Worm (Caenorhabditis elegans): ENCODE data around the gene lat-2.

DNA sequence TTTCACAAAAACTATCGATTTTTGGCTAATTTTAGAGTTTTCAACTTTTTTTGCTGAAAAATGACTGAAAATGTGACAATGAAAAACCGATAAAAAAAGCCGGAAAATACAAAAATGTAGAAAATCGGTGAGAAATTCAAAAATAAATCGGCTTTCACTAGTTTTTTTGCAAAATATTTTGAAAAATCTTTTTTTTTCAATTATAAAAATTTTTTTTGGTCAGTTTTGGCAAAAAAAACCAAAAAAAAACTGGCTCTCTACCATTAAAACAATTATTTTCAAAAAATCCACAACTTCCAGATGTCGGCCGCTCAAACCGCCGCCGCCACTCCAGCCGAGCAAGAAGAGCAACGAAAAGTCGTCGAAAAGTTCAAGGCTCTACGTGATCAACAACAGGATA is 32.4 kb upstream of the lat-2 start, which contains the start of gene pfd-2:
- no peak for TF ChIP-seq hmg-20 (GFP tag; IDR thresholded peaks at IDR 0.05)
- no peak for TF ChIP-seq ztf-26 (tag; optimal IDR thresholded peaks at IDR 0.05)
- no peak for TF ChIP-seq die-1 (tag; optimal IDR thresholded peaks at IDR 0.05)
- no peak for TF ChIP-seq ceh-79 (tag; optimal IDR thresholded peaks at IDR 0.05)
- no peak for TF ChIP-seq fkh-3 (tag; optimal IDR thresholded peaks at IDR 0.05)
- TF ChIP-seq madf-6 (GFP tag; IDR thresholded peaks at IDR 0.05) = no peak

Measured in whole organism, young adult.